Fruit fly (Drosophila melanogaster) whole organism, embryonic: ENCODE data around the gene CG15012.

Experiments
- Abd-B ChIP-seq: fragments of 200-800 bp; sonication (Bioruptor generic); optimal IDR thresholded peaks from 2 replicates; lab custom pipeline; 2018; ENCODE audit warnings: missing biosample characterization, mild to moderate bottlenecking, missing genetic modification characterization, moderate library complexity
- Adf1 ChIP-seq: fragments of 200-800 bp; sonication (Bioruptor generic); IDR thresholded peaks from 2 replicates; pipeline ENCODE4 v1.3.6; 2022; ENCODE audit warnings: missing biosample characterization, missing genetic modification characterization
- Aef1 ChIP-seq: fragments of 200-800 bp; sonication (Bioruptor generic); IDR thresholded peaks from 3 replicates; pipeline ENCODE4 v1.3.6; 2022; ENCODE audit warnings: missing biosample characterization, missing genetic modification characterization
- B-H2 ChIP-seq: fragments of 200-800 bp; sonication (Bioruptor generic); optimal IDR thresholded peaks from 2 replicates; lab custom pipeline; 2018; ENCODE audit warnings: missing biosample characterization, mild to moderate bottlenecking, missing genetic modification characterization
- CG10979 ChIP-seq: fragments of 200-800 bp; sonication (Bioruptor generic); optimal IDR thresholded peaks from 2 replicates; lab custom pipeline; 2018; ENCODE audit warnings: missing biosample characterization, mild to moderate bottlenecking, missing genetic modification characterization, moderate library complexity
- CG11093 ChIP-seq: fragments of 200-800 bp; sonication (Bioruptor generic); IDR thresholded peaks from 3 replicates; pipeline ENCODE4 v1.3.6; 2022; ENCODE audit warnings: missing biosample characterization, missing genetic modification characterization
- CG11560 ChIP-seq: fragments of 200-800 bp; sonication (Bioruptor generic); IDR thresholded peaks from 3 replicates; pipeline ENCODE4 v1.3.6; 2022; ENCODE audit warnings: missing biosample characterization, missing genetic modification characterization
- CG11695 ChIP-seq: fragments of 200-800 bp; sonication (Bioruptor generic); IDR thresholded peaks from 3 replicates; pipeline ENCODE4 v1.3.6; 2022; ENCODE audit warnings: missing biosample characterization, missing genetic modification characterization
- CG17186 ChIP-seq: fragments of 200-800 bp; sonication (Bioruptor generic); optimal IDR thresholded peaks from 3 replicates; lab custom pipeline; 2017; ENCODE audit warnings: missing biosample characterization, missing genetic modification reagents, missing genetic modification characterization
- CG17829 ChIP-seq: fragments of 200-800 bp; optimal IDR thresholded peaks from 2 replicates; lab custom pipeline; 2019; ENCODE audit warnings: missing biosample characterization, mild to moderate bottlenecking, missing genetic modification characterization, moderate library complexity
- CG18011 ChIP-seq: fragments of 200-800 bp; sonication (Bioruptor generic); optimal IDR thresholded peaks from 2 replicates; lab custom pipeline; 2017; ENCODE audit warnings: missing biosample characterization, missing genetic modification characterization, mild to moderate bottlenecking, moderate library complexity, missing genotype
- CG31224 ChIP-seq: fragments of 200-800 bp; sonication (Bioruptor generic); IDR thresholded peaks from 2 replicates; pipeline ENCODE4 v1.3.6; 2022; ENCODE audit warnings: missing biosample characterization, missing genetic modification characterization
- CG4328 ChIP-seq: fragments of 200-800 bp; sonication (Bioruptor generic); optimal IDR thresholded peaks from 3 replicates; lab custom pipeline; 2017; ENCODE audit warnings: missing biosample characterization, missing genetic modification reagents, missing genetic modification characterization
- CG4424 ChIP-seq: fragments of 200-800 bp; sonication (Bioruptor generic); optimal IDR thresholded peaks from 3 replicates; lab custom pipeline; 2016; ENCODE audit warnings: missing biosample characterization, missing genetic modification characterization
- CG4617 ChIP-seq: fragments of 200-800 bp; sonication (Bioruptor generic); optimal IDR thresholded peaks from 3 replicates; lab custom pipeline; 2016; ENCODE audit warnings: missing biosample characterization, missing genetic modification characterization, borderline replicate concordance
- CG6175 ChIP-seq: fragments of 200-800 bp; sonication (Bioruptor generic); IDR thresholded peaks from 3 replicates; pipeline ENCODE4 v1.3.6; 2022; ENCODE audit warnings: missing biosample characterization, missing genetic modification characterization
- CG9797 ChIP-seq: fragments of 200-800 bp; sonication (Bioruptor generic); optimal IDR thresholded peaks from 3 replicates; lab custom pipeline; 2018; ENCODE audit warnings: missing biosample characterization, mild to moderate bottlenecking, missing genetic modification characterization
- Dfd ChIP-seq, 2 experiments: fragments of >200 bp; optimal IDR thresholded peaks; 2 replicates each; lab custom pipeline; 2017; ENCODE audit warnings: missing biosample characterization in 2 of 2, missing genetic modification characterization in 2 of 2
- Elba2 ChIP-seq: fragments of 200-800 bp; sonication (Bioruptor generic); optimal IDR thresholded peaks from 3 replicates; lab custom pipeline; 2016; ENCODE audit warnings: missing biosample characterization, missing genetic modification characterization
- HLH4C ChIP-seq: fragments of 200-800 bp; sonication (Bioruptor generic); IDR thresholded peaks from 3 replicates; pipeline ENCODE4 v1.3.6; 2022; ENCODE audit warnings: missing biosample characterization, missing genetic modification characterization; ENCODE audit not compliant: partially characterized antibody
- HmgD ChIP-seq: fragments of 200-800 bp; sonication (Bioruptor generic); optimal IDR thresholded peaks from 3 replicates; lab custom pipeline; 2016; ENCODE audit warnings: missing biosample characterization, missing genetic modification characterization
- Hr3 ChIP-seq: fragments of 200-800 bp; sonication (Bioruptor generic); optimal IDR thresholded peaks from 3 replicates; lab custom pipeline; 2016; ENCODE audit warnings: missing biosample characterization, missing genetic modification characterization
- MBD-R2 ChIP-seq: fragments of 200-800 bp; sonication (Bioruptor generic); IDR thresholded peaks from 2 replicates; pipeline ENCODE4 v1.3.6; 2022; ENCODE audit warnings: missing biosample characterization, missing genetic modification characterization
- Med ChIP-seq: fragments of 200-800 bp; sonication (Bioruptor generic); peaks from one replicate; lab custom pipeline; 2016; ENCODE audit warnings: missing biosample characterization, missing genetic modification characterization, mild to moderate bottlenecking, inconsistent platforms, moderate library complexity
- Oaz ChIP-seq: fragments of 200-800 bp; sonication (Bioruptor generic); IDR thresholded peaks from 2 replicates; pipeline ENCODE4 v1.3.6; 2022; ENCODE audit warnings: missing biosample characterization, missing genetic modification characterization
- PHDP ChIP-seq: fragments of 200-800 bp; sonication (Bioruptor generic); optimal IDR thresholded peaks from 3 replicates; lab custom pipeline; 2018; ENCODE audit warnings: missing biosample characterization, mild to moderate bottlenecking, missing genetic modification characterization, moderate library complexity
- Scr ChIP-seq: fragments of 200-800 bp; sonication (Bioruptor generic); IDR thresholded peaks from 2 replicates; pipeline ENCODE4 v1.3.6; 2022; ENCODE audit warnings: missing biosample characterization, missing genetic modification characterization; ENCODE audit not compliant: partially characterized antibody
- TFAM ChIP-seq: fragments of 200-800 bp; sonication (Bioruptor generic); optimal IDR thresholded peaks from 2 replicates; lab custom pipeline; 2017; ENCODE audit warnings: missing biosample characterization, missing genetic modification characterization, inconsistent platforms
- ab ChIP-seq: fragments of 200-800 bp; sonication (Bioruptor generic); optimal IDR thresholded peaks from 2 replicates; lab custom pipeline; 2016; ENCODE audit warnings: missing biosample characterization, missing genetic modification characterization
- ash1 ChIP-seq: fragments of 200-800 bp; sonication (Bioruptor generic); optimal IDR thresholded peaks from 2 replicates; lab custom pipeline; 2018; ENCODE audit warnings: missing biosample characterization, mild to moderate bottlenecking, missing genetic modification characterization
- bab2 ChIP-seq: fragments of 200-800 bp; sonication (Bioruptor generic); optimal IDR thresholded peaks from 2 replicates; lab custom pipeline; 2016; ENCODE audit warnings: missing biosample characterization, missing genetic modification characterization
- cato ChIP-seq: fragments of 200-800 bp; sonication (Bioruptor generic); optimal IDR thresholded peaks from 2 replicates; lab custom pipeline; 2016; ENCODE audit warnings: missing biosample characterization, missing genetic modification characterization, borderline replicate concordance
- dmrt99B ChIP-seq: fragments of 200-800 bp; sonication (Bioruptor generic); optimal IDR thresholded peaks from 2 replicates; lab custom pipeline; 2018; ENCODE audit warnings: missing biosample characterization, mild to moderate bottlenecking, missing genetic modification characterization, moderate library complexity
- fru ChIP-seq: fragments of >200 bp; optimal IDR thresholded peaks from 2 replicates; lab custom pipeline; 2017
- gcm2 ChIP-seq: fragments of 200-800 bp; sonication (Bioruptor generic); optimal IDR thresholded peaks from 2 replicates; lab custom pipeline; 2016; ENCODE audit warnings: missing biosample characterization, missing genetic modification characterization
- insv ChIP-seq, 2 experiments: fragments of 200-800 bp; sonication (Bioruptor generic); optimal IDR thresholded peaks; 3 replicates each; lab custom pipeline; 2016 to 2018; ENCODE audit warnings: missing biosample characterization in 2 of 2, missing genetic modification characterization in 2 of 2
- klu ChIP-seq: fragments of 200-800 bp; sonication (Bioruptor generic); IDR thresholded peaks from 2 replicates; pipeline ENCODE4 v1.3.6; 2022; ENCODE audit warnings: missing biosample characterization, missing genetic modification characterization
- nau ChIP-seq: fragments of 200-800 bp; sonication (Bioruptor generic); optimal IDR thresholded peaks from 3 replicates; lab custom pipeline; 2017; ENCODE audit warnings: missing biosample characterization, mild to moderate bottlenecking, missing genetic modification characterization, missing genetic modification reagents
- nom ChIP-seq: fragments of 200-800 bp; sonication (Bioruptor generic); optimal IDR thresholded peaks from 2 replicates; lab custom pipeline; 2017; ENCODE audit warnings: missing biosample characterization, missing genetic modification characterization, mild to moderate bottlenecking, moderate library complexity, missing genetic modification reagents
- org-1 ChIP-seq: fragments of 200-800 bp; sonication (Bioruptor generic); optimal IDR thresholded peaks from 2 replicates; lab custom pipeline; 2017; ENCODE audit warnings: missing biosample characterization, missing genetic modification characterization
- pros ChIP-seq: fragments of 200-800 bp; sonication (Bioruptor generic); optimal IDR thresholded peaks from 3 replicates; lab custom pipeline; 2019; ENCODE audit warnings: missing biosample characterization, mild to moderate bottlenecking, missing genetic modification characterization, moderate library complexity
- rib ChIP-seq: fragments of 200-800 bp; sonication (Bioruptor generic); IDR thresholded peaks from 2 replicates; pipeline ENCODE4 v1.3.6; 2022; ENCODE audit warnings: missing biosample characterization, missing genetic modification characterization
- schlank ChIP-seq: fragments of 200-800 bp; sonication (Bioruptor generic); optimal IDR thresholded peaks from 2 replicates; lab custom pipeline; 2018; ENCODE audit warnings: missing biosample characterization, mild to moderate bottlenecking, missing genetic modification characterization
- sima ChIP-seq: fragments of 200-800 bp; sonication (Bioruptor generic); optimal IDR thresholded peaks from 2 replicates; lab custom pipeline; 2016; ENCODE audit warnings: missing biosample characterization, missing genetic modification characterization
- sisA ChIP-seq: fragments of 200-800 bp; sonication (Bioruptor generic); IDR thresholded peaks from 2 replicates; pipeline ENCODE4 v1.3.6; 2022; ENCODE audit warnings: missing biosample characterization, missing genetic modification characterization
- sna ChIP-seq: fragments of 200-800 bp; sonication (Bioruptor generic); IDR thresholded peaks from 2 replicates; pipeline ENCODE4 v1.3.6; 2022; ENCODE audit warnings: missing biosample characterization, missing genetic modification characterization; ENCODE audit not compliant: partially characterized antibody
- tup ChIP-seq: fragments of 200-800 bp; sonication (Bioruptor generic); optimal IDR thresholded peaks from 2 replicates; lab custom pipeline; 2016; ENCODE audit warnings: missing biosample characterization, mild to moderate bottlenecking, missing genetic modification characterization, moderate library complexity
- tx ChIP-seq: fragments of 200-800 bp; sonication (Bioruptor generic); optimal IDR thresholded peaks from 2 replicates; lab custom pipeline; 2016; ENCODE audit warnings: missing biosample characterization, missing genetic modification characterization
- unpg ChIP-seq: fragments of 200-800 bp; sonication (Bioruptor generic); optimal IDR thresholded peaks from 3 replicates; lab custom pipeline; 2018; ENCODE audit warnings: missing biosample characterization, mild to moderate bottlenecking, missing genetic modification characterization, moderate library complexity
- wdn ChIP-seq: fragments of 200-800 bp; sonication (Bioruptor generic); IDR thresholded peaks from 2 replicates; pipeline ENCODE4 v1.3.6; 2022; ENCODE audit warnings: missing biosample characterization, missing genetic modification characterization
- yki ChIP-seq: fragments of >200 bp; optimal IDR thresholded peaks from 3 replicates; lab custom pipeline; 2018
- zfh2 ChIP-seq: fragments of 200-800 bp; sonication (Bioruptor generic); optimal IDR thresholded peaks from 2 replicates; lab custom pipeline; 2016; ENCODE audit warnings: missing biosample characterization, missing genetic modification characterization

The CG15012 gene

dm6 chr3L:4286784-4287183 lies 5.3 kb downstream of the CG15012 start, which contains the start of gene TfIIEbeta (continued):
- TF ChIP-seq HLH4C (GFP tag; lab: Robert Waterston, UW) (no peak), CG11560 (tag; lab: Robert Waterston, UW) (no peak), tup (no peak), MBD-R2 (GFP tag; lab: Robert Waterston, UW) (peak; percentile 92), CG18011 (GFP tag; lab: Kevin White, UChicago) (no peak), rib (GFP tag; lab: Robert Waterston, UW) (no peak), HmgD (no peak), CG4328 (no peak), CG11093 (GFP tag; lab: Robert Waterston, UW) (no peak), sna (peak; percentile 45; the same call in 1 of the 2 replicates), CG4617 (peak; percentile 6), Adf1 (GFP tag; lab: Robert Waterston, UW) (no peak; the same call in 1 of the 2 replicates), tx (GFP tag; lab: Kevin White, UChicago) (no peak), schlank (tag; lab: Kevin White, UChicago) (no peak), sima (GFP tag; lab: Kevin White, UChicago) (no peak), nom (peak; percentile 16), org-1 (GFP tag; lab: Kevin White, UChicago) (no peak), Abd-B (GFP tag; lab: Kevin White, UChicago) (peak; percentile 3), CG4424 (peak; percentile 50), cato (GFP tag; lab: Kevin White, UChicago) (no peak), dmrt99B (tag; lab: Kevin White, UChicago) (no peak), Elba2 (GFP tag; lab: Kevin White, UChicago) (no peak), bab2 (GFP tag; lab: Kevin White, UChicago) (no peak), sisA (GFP tag; lab: Robert Waterston, UW) (peak; percentile 14; the same call in 1 of the 2 replicates), CG17829 (tag; lab: Kevin White, UChicago) (peak; percentile 29), fru (no peak), nau (no peak), CG9797 (GFP tag; lab: Kevin White, UChicago) (no peak), CG11695 (GFP tag; lab: Robert Waterston, UW) (no peak), zfh2 (GFP tag; lab: Kevin White, UChicago) (no peak), Scr (GFP tag; lab: Robert Waterston, UW) (no peak), Hr3 (GFP tag; lab: Kevin White, UChicago) (peak; percentile 14), pros (no peak), ab (GFP tag; lab: Kevin White, UChicago) (no peak), CG6175 (GFP tag; lab: Robert Waterston, UW) (no peak), PHDP (tag; lab: Kevin White, UChicago) (peak; percentile 36), CG10979 (tag; lab: Kevin White, UChicago) (peak; percentile 44), CG17186 (GFP tag; lab: Kevin White, UChicago) (no peak), Aef1 (no peak), Med (peak; percentile 59), wdn (GFP tag; lab: Robert Waterston, UW) (no peak), klu (GFP tag; lab: Robert Waterston, UW) (no peak), ash1 (GFP tag; lab: Kevin White, UChicago) (no peak), yki (lab: Kevin White, UChicago) (no peak), Dfd (GFP tag; optimal IDR thresholded peaks at IDR 0.05; lab: Kevin White, UChicago) (no peak), insv (GFP tag; optimal IDR thresholded peaks at IDR 0.05; lab: Kevin White, UChicago) (peak in 1 of 2 experiments; percentile 7), gcm2 (GFP tag; lab: Kevin White, UChicago) (no peak), unpg (peak; percentile 38), Oaz (GFP tag; lab: Robert Waterston, UW) (no peak), CG31224 (no peak), B-H2 (GFP tag; lab: Kevin White, UChicago) (peak; percentile 26), TFAM (no peak)
